Fruit fly (Drosophila melanogaster) ovary, adult (tissue): ENCODE results near the gene Mrtf.

Experiments used
- CG17801 ChIP-seq: fragments of 200-800 bp; optimal IDR thresholded peaks from 2 replicates; lab custom pipeline; 2019; ENCODE audit warnings: missing biosample characterization, mild to moderate bottlenecking, missing genetic modification characterization, moderate library complexity; ENCODE audit not compliant: partially characterized antibody

Gene Mrtf

dm6 chr3L:2727023-2727422 is 39.3 kb downstream of the Mrtf start:
- TF ChIP-seq CG17801 (GFP tag; lab: Kevin White, UChicago), result no peak

dm6 chr3L:2712598-2713216 is 53.6 kb downstream of the Mrtf start:
- TF ChIP-seq CG17801 (GFP tag; lab: Kevin White, UChicago), result no peak

- TF ChIP-seq CG17801 (GFP tag; lab: Kevin White, UChicago), result no peak
These were observed 54.8 kb downstream of the Mrtf start, which contains the start of gene Fife for dm6 chr3L:2711462-2712040. TSS of gene Fife (minus strand) at chr3L:2711690.

- no peak for TF ChIP-seq CG17801 (GFP tag; lab: Kevin White, UChicago)
These were observed 63.9 kb downstream of the Mrtf start for dm6 chr3L:2702474-2702873.
